2 worm cellular contexts compared by ENCODE assay signal in the genomic region with DNA sequence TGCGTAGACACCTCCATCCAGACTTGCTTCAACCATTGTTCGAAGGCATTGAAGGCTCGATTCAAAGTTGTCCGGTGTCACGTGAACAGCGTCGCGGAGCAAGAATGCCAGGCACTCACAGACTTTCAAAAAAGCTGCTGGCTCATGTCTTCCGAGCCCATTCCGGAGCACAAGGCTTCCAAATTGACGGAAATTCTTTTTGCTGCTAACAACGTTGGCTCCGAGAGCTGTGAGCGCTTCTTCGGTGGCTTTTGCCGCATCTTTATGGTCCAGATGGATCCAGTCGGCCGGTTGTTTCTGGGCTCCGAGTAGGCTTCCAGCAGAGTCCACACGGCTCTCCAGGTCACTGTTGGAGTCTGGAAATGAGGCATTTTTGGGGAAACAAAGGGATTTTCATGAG.
A peak's percentile ranks its signal among the peaks of the same experiment; 100 is the strongest.
TF ChIP-seq lines count a peak whose summit lies in the region.

No protein-coding gene starts in this region.

TF ChIP-seq in whole organism, L4 larva, 104 proteins besides CTCF, POLR2A, EP300 and RAD21:
- no peak for TF ChIP-seq lin-15B (tag; optimal IDR thresholded peaks at IDR 0.05; lab: Kevin White, UChicago)
- peak; percentile 52 for TF ChIP-seq set-16 (GFP tag; IDR thresholded peaks at IDR 0.05; lab: Robert Waterston, UW)
- TF ChIP-seq unc-62 (GFP tag; optimal IDR thresholded peaks at IDR 0.05 in 1 of 2; lab: Kevin White, UChicago): peak in 1 of 2 experiments; percentile 17
- TF ChIP-seq unc-62 (tag; optimal IDR thresholded peaks at IDR 0.05; lab: Kevin White, UChicago): no peak

TF ChIP-seq in whole organism, young adult, 124 proteins besides CTCF, POLR2A, EP300 and RAD21:
- TF ChIP-seq let-526 (GFP tag; IDR thresholded peaks at IDR 0.05; lab: Robert Waterston, UW): no peak
- TF ChIP-seq T07F8.4 (tag; optimal IDR thresholded peaks at IDR 0.05; lab: Kevin White, UChicago): no peak
- no peak for TF ChIP-seq nhr-179 (tag; optimal IDR thresholded peaks at IDR 0.05; lab: Kevin White, UChicago)
- no peak for TF ChIP-seq Y79H2A.3 (GFP tag; conservative IDR thresholded peaks at IDR 0.05; lab: Robert Waterston, UW)
- peak; percentile 53 for TF ChIP-seq zfh-2 (GFP tag; conservative IDR thresholded peaks at IDR 0.05; lab: Robert Waterston, UW)
- TF ChIP-seq dpl-1 (GFP tag; optimal IDR thresholded peaks at IDR 0.05; lab: Kevin White, UChicago): no peak
